Fruit fly (Drosophila melanogaster): Measurements from ENCODE around the gene Rcd4.

Rcd4 gene

dm6 chr2L:8381508-8382036 lies 1.1 kb upstream of the Rcd4 start, which contains the start of gene AlaRS (continued):
- no peak for TF ChIP-seq wek (GFP tag; optimal IDR thresholded peaks at IDR 0.05)
- peak; percentile 27 for TF ChIP-seq CG4328 (GFP tag; optimal IDR thresholded peaks at IDR 0.05)
- no peak for TF ChIP-seq kay (GFP tag; optimal IDR thresholded peaks at IDR 0.05)
- TF ChIP-seq CG18476 (GFP tag; optimal IDR thresholded peaks at IDR 0.05): peak; percentile 12
- TF ChIP-seq CG15073 (GFP tag; optimal IDR thresholded peaks at IDR 0.05): no peak
- TF ChIP-seq pum (GFP tag; optimal IDR thresholded peaks at IDR 0.05): peak; percentile 26
- no peak for TF ChIP-seq CG11085 (GFP tag; IDR thresholded peaks at IDR 0.05)
- no peak for TF ChIP-seq z (GFP tag; IDR thresholded peaks at IDR 0.05)
- TF ChIP-seq hbn (GFP tag; IDR thresholded peaks at IDR 0.05; ENCODE audit: partially characterized antibody): peak; percentile 57
- TF ChIP-seq CG13894 (tag; optimal IDR thresholded peaks at IDR 0.05): no peak
- TF ChIP-seq CG33557 (GFP tag; optimal IDR thresholded peaks at IDR 0.05): no peak
- peak; percentile 75 for TF ChIP-seq Scr (GFP tag; IDR thresholded peaks at IDR 0.05; ENCODE audit: partially characterized antibody)
- no peak for TF ChIP-seq Atf-2 (GFP tag; optimal IDR thresholded peaks at IDR 0.05)
- peak; percentile 59; the same call in 2 of the 3 replicates for TF ChIP-seq knrl (GFP tag; IDR thresholded peaks at IDR 0.05; ENCODE audit: partially characterized antibody)
- no peak for TF ChIP-seq Awh (GFP tag; IDR thresholded peaks at IDR 0.05)
- no peak for TF ChIP-seq ap (GFP tag; IDR thresholded peaks at IDR 0.05)
- TF ChIP-seq CG6689 (GFP tag; IDR thresholded peaks at IDR 0.05): peak; percentile 24; the same call in 1 of the 2 replicates
- TF ChIP-seq CG16863 (GFP tag; optimal IDR thresholded peaks at IDR 0.05): no peak
- peak; percentile 1 for TF ChIP-seq Nf-YB (GFP tag; optimal IDR thresholded peaks at IDR 0.05)
- TF ChIP-seq hkb (optimal IDR thresholded peaks at IDR 0.05): no peak
- TF ChIP-seq hkb (GFP tag; IDR thresholded peaks at IDR 0.05): no peak; the same call in 1 of the 2 replicates
- TF ChIP-seq CG3407 (GFP tag; optimal IDR thresholded peaks at IDR 0.05): peak; percentile 24
- no peak for TF ChIP-seq CG7987 (GFP tag; optimal IDR thresholded peaks at IDR 0.05)
- TF ChIP-seq HLH54F (GFP tag; optimal IDR thresholded peaks at IDR 0.05): no peak
- TF ChIP-seq pnt (GFP tag; optimal IDR thresholded peaks at IDR 0.05): no peak
- TF ChIP-seq ato (GFP tag; IDR thresholded peaks at IDR 0.05; ENCODE audit: partially characterized antibody): no peak
- peak; percentile 75 for TF ChIP-seq sna (GFP tag; IDR thresholded peaks at IDR 0.05; ENCODE audit: partially characterized antibody)
- TF ChIP-seq CG6654 (GFP tag; optimal IDR thresholded peaks at IDR 0.05): no peak
- TF ChIP-seq CG17361 (GFP tag; IDR thresholded peaks at IDR 0.05): peak; percentile 51; the same call in 2 of the 3 replicates
- TF ChIP-seq Ptx1 (GFP tag; IDR thresholded peaks at IDR 0.05): 0 out of 2 replicates have a peak, but pooled peaks have one; percentile 7
- peak; percentile 56 for TF ChIP-seq CG7556 (GFP tag; optimal IDR thresholded peaks at IDR 0.05)
- TF ChIP-seq Sin3A (optimal IDR thresholded peaks at IDR 0.05): peak; percentile 3
- TF ChIP-seq CG14710 (tag; optimal IDR thresholded peaks at IDR 0.05): peak; percentile 65
- peak; percentile 49 for TF ChIP-seq CG3281 (GFP tag; optimal IDR thresholded peaks at IDR 0.05)
- TF ChIP-seq CG7786 (GFP tag; optimal IDR thresholded peaks at IDR 0.05): no peak
- peak; percentile 59; the same call in 1 of the 3 replicates for TF ChIP-seq zen2 (GFP tag; IDR thresholded peaks at IDR 0.05; ENCODE audit: partially characterized antibody)
- peak; percentile 42 for TF ChIP-seq phol (tag; optimal IDR thresholded peaks at IDR 0.05)
- TF ChIP-seq CG6254 (GFP tag; optimal IDR thresholded peaks at IDR 0.05): peak; percentile 40
- TF ChIP-seq CG2199 (GFP tag; IDR thresholded peaks at IDR 0.05): no peak
- TF ChIP-seq CG15601 (tag; optimal IDR thresholded peaks at IDR 0.05): peak; percentile 16
- TF ChIP-seq Bteb2 (GFP tag; optimal IDR thresholded peaks at IDR 0.05): no peak
- TF ChIP-seq nau (GFP tag; optimal IDR thresholded peaks at IDR 0.05): no peak
- peak; percentile 53; the same call in 1 of the 2 replicates for TF ChIP-seq E2f2 (GFP tag; IDR thresholded peaks at IDR 0.05)
- no peak for TF ChIP-seq H2.0 (GFP tag; IDR thresholded peaks at IDR 0.05)
- no peak for TF ChIP-seq Neu2 (GFP tag; optimal IDR thresholded peaks at IDR 0.05; ENCODE audit: borderline replicate concordance)
- peak; percentile 17 for TF ChIP-seq CG4820 (GFP tag; optimal IDR thresholded peaks at IDR 0.05)
- peak; percentile 53 for TF ChIP-seq CG18262 (tag; optimal IDR thresholded peaks at IDR 0.05)
- TF ChIP-seq dan (GFP tag; IDR thresholded peaks at IDR 0.05): no peak
- TF ChIP-seq Lpt (GFP tag; optimal IDR thresholded peaks at IDR 0.05): no peak
- TF ChIP-seq CG2129 (GFP tag; IDR thresholded peaks at IDR 0.05; ENCODE audit: partially characterized antibody): peak; percentile 35
- no peak for TF ChIP-seq dimm (GFP tag; IDR thresholded peaks at IDR 0.05)

Data from whole organism, embryonic.